Worm (Caenorhabditis elegans) whole organism, midembryonic: ENCODE data around the gene miz-1.

ENCODE experiments used
- cog-1 ChIP-seq: sonication (generic microtip); optimal IDR thresholded peaks from 2 replicates; lab custom pipeline; 2016; ENCODE audit warnings: missing genetic modification characterization, missing compliant biosample characterization
- flt-1 ChIP-seq: fragments of 200-800 bp; sonication (Bioruptor generic); IDR thresholded peaks from 2 replicates; pipeline ENCODE4 v1.3.6; 2022; ENCODE audit warnings: missing genetic modification characterization, missing compliant biosample characterization
- med-1 ChIP-seq: sonication (generic microtip); optimal IDR thresholded peaks from 2 replicates; lab custom pipeline; 2017; ENCODE audit warnings: missing genetic modification characterization, mild to moderate bottlenecking, missing compliant biosample characterization, antibody characterized with exemption, missing genetic modification reagents; ENCODE audit not compliant: insufficient read depth
- ref-1 ChIP-seq: fragments of 200-800 bp; sonication (Bioruptor generic); conservative IDR thresholded peaks from 2 replicates; pipeline ENCODE4 v1.3.6; 2022; ENCODE audit warnings: missing genetic modification reagents, missing genetic modification characterization, missing compliant biosample characterization
- tab-1 ChIP-seq: fragments of 200-800 bp; sonication (Bioruptor generic); IDR thresholded peaks from 2 replicates; pipeline ENCODE4 v1.3.6; 2022; ENCODE audit warnings: missing genetic modification characterization, missing compliant biosample characterization
- ztf-23 ChIP-seq: fragments of 200-800 bp; sonication (Bioruptor generic); IDR thresholded peaks from 2 replicates; pipeline ENCODE4 v1.3.6; 2022; ENCODE audit warnings: missing genetic modification reagents, missing genetic modification characterization, missing compliant biosample characterization
- ztf-29 ChIP-seq: fragments of 200-800 bp; sonication (Bioruptor generic); IDR thresholded peaks from 2 replicates; pipeline ENCODE4 v1.3.6; 2022; ENCODE audit warnings: missing genetic modification reagents, missing genetic modification characterization, missing compliant biosample characterization

DNA sequence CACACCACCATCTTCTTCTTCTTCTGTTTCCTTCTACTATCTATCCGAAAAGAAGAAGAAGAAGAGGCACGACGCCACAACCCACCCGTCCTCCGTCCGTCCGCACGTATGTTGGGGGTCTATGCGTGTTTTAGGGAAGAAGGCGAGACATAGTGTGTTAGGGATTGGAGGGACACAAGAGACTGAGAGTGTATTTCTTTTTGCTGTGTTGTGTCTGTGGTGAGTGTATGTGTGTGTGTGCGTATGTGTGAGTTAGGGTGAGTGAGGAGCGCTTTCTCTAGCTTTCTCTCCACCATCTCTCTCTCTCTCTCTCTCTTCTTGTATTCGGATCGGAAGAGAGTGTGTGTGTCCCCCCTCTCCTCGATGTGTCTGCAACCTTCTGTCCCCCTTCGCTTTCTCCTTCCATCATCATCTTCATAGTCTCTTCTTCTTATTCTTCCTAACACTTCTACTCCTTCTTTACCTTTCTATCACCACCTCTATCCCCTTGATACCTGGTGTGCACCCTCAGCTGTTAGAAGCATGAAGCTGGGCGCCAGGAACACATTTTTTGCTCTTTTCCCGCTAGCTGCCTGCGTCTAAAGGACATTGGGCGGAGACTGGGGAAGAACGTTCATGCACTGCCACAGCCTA, 9.6 kb downstream of the miz-1 start:
- no peak for TF ChIP-seq ztf-23
- TF ChIP-seq ztf-29 (GFP tag; lab: Robert Waterston, UW): peak; percentile 65
- TF ChIP-seq flt-1 (GFP tag; lab: Robert Waterston, UW): peak; percentile 68; the same call in 1 of the 2 replicates
- no peak for TF ChIP-seq med-1 (GFP tag; lab: Kevin White, UChicago)
- no peak for TF ChIP-seq tab-1
- TF ChIP-seq ref-1 (GFP tag; lab: Robert Waterston, UW): 0 out of 2 replicates have a peak, but pooled peaks have one; percentile 23
- peak; percentile 91 for TF ChIP-seq cog-1 (tag; lab: Kevin White, UChicago)
